Worm (Caenorhabditis elegans) whole organism, early embryonic: ENCODE measurements around the gene col-10.

ENCODE experiments used
- B0310.2 ChIP-seq: sonication (generic microtip); optimal IDR thresholded peaks from 2 replicates; lab custom pipeline; 2016; ENCODE audit warnings: mild to moderate bottlenecking, missing genetic modification characterization, missing compliant biosample characterization
- F13C5.2 ChIP-seq: sonication (generic microtip); optimal IDR thresholded peaks from 2 replicates; lab custom pipeline; 2017; ENCODE audit warnings: mild to moderate bottlenecking, missing genetic modification characterization, inconsistent platforms, missing compliant biosample characterization
- aly-1 ChIP-seq: sonication (generic microtip); optimal IDR thresholded peaks from 2 replicates; lab custom pipeline; 2016; ENCODE audit warnings: missing genetic modification characterization, missing compliant biosample characterization
- ama-1 ChIP-seq: fragments of 150-350 bp; optimal IDR thresholded peaks from 2 replicates; lab custom pipeline; 2014
- flt-1 ChIP-seq: fragments of 200-800 bp; sonication (Bioruptor generic); IDR thresholded peaks from 2 replicates; pipeline ENCODE4 v1.3.6; 2022; ENCODE audit warnings: missing genetic modification characterization, missing compliant biosample characterization
- hmbx-1 ChIP-seq: sonication (generic microtip); optimal IDR thresholded peaks from 2 replicates; lab custom pipeline; 2016; ENCODE audit warnings: mild to moderate bottlenecking, missing genetic modification characterization, missing compliant biosample characterization
- pes-1 ChIP-seq: fragments of 200-800 bp; sonication (Bioruptor generic); IDR thresholded peaks from 2 replicates; pipeline ENCODE4 v1.3.6; 2022; ENCODE audit warnings: missing genetic modification reagents, missing genetic modification characterization, missing compliant biosample characterization
- sea-1 ChIP-seq: fragments of 200-800 bp; sonication (Bioruptor generic); conservative IDR thresholded peaks from 2 replicates; pipeline ENCODE4 v1.3.6; 2022; ENCODE audit warnings: missing genetic modification characterization, missing compliant biosample characterization
- tra-4 ChIP-seq: sonication (generic microtip); optimal IDR thresholded peaks from 2 replicates; lab custom pipeline; 2017; ENCODE audit warnings: missing genetic modification characterization, missing compliant biosample characterization

ce11 chrV:9133950-9134349 is 31.2 kb downstream of the col-10 start, which contains the start of gene B0222.1:
- TF ChIP-seq flt-1 (GFP tag; lab: Robert Waterston, UW) (no peak), ama-1 (lab: Kevin White, UChicago) (no peak), B0310.2 (no peak), aly-1 (tag; lab: Kevin White, UChicago) (no peak), sea-1 (GFP tag; lab: Robert Waterston, UW) (no peak), hmbx-1 (tag; lab: Kevin White, UChicago) (no peak), pes-1 (GFP tag; lab: Robert Waterston, UW) (no peak), tra-4 (tag; lab: Kevin White, UChicago) (no peak), F13C5.2 (tag; lab: Kevin White, UChicago) (no peak)
